Worm (Caenorhabditis elegans): ENCODE measurements around the gene F38E11.9.

Gene F38E11.9

DNA sequence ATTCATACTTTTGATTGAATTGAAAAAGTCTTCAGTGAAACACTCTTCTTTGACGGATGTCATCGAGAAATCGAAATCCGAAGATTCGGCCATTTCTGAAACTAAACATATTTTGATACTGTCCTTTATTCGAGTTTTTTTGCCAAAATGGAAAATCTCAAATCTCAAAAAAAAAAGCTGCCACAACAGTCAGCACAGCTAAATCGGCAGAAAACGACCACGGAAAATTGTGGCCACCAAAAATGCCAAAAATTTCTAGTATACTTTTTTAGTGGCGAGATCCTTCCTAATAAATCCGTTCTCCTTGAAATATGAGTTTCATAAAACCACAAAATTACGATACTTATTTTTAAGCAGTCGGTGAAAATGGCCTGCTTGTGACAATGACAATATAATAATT lies at the start of gene F38E11.9:
Gene F38E11.9 (minus strand): TSS at position 101 of the 400 bp plus-strand sequence.
- TF ChIP-seq ets-7 (tag; optimal IDR thresholded peaks at IDR 0.05), result no peak
- no peak for TF ChIP-seq scrt-1 (GFP tag; IDR thresholded peaks at IDR 0.05)
- TF ChIP-seq tbx-37 (GFP tag; conservative IDR thresholded peaks at IDR 0.05), result no peak
- TF ChIP-seq hmg-4 (GFP tag; optimal IDR thresholded peaks at IDR 0.05), result no peak
- TF ChIP-seq tbx-11 (GFP tag; IDR thresholded peaks at IDR 0.05), result no peak
- TF ChIP-seq B0310.2 (tag; optimal IDR thresholded peaks at IDR 0.05), result no peak
- TF ChIP-seq flt-1 (GFP tag; IDR thresholded peaks at IDR 0.05), result no peak
- TF ChIP-seq tra-4 (tag; optimal IDR thresholded peaks at IDR 0.05), result no peak
- TF ChIP-seq ceh-13 (GFP tag; optimal IDR thresholded peaks at IDR 0.05), result no peak
- no peak for TF ChIP-seq hnd-1 (tag; optimal IDR thresholded peaks at IDR 0.05)
- TF ChIP-seq hmbx-1 (tag; optimal IDR thresholded peaks at IDR 0.05), result no peak
- TF ChIP-seq F13C5.2 (tag; optimal IDR thresholded peaks at IDR 0.05), result no peak
- TF ChIP-seq ama-1 (optimal IDR thresholded peaks at IDR 0.05), result no peak
- no peak for TF ChIP-seq ceh-36 (tag; optimal IDR thresholded peaks at IDR 0.05)
- no peak for TF ChIP-seq pes-1 (GFP tag; IDR thresholded peaks at IDR 0.05)
- no peak for TF ChIP-seq aly-1 (tag; optimal IDR thresholded peaks at IDR 0.05)

DNA sequence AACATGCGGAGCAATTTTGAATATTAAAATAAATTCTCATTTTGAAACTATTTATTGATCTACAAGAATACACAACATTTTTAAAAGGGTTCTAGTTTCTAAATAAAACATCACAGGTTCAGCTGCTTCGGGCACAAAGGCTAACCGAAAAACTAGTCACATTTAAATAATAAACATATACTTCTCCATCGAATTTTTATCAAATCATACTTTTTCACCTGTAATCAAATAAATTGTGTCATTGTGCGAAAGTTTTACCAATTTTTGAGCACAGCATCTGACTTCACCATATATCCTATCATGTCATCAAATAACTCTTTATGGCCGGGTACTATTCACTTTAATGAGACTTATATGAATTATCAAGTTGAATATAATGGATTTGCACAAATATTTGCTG lies 46.5 kb upstream of the F38E11.9 start, which contains the start of gene sru-6:
Gene sru-6 (plus strand): TSS at position 301 of the 400 bp plus-strand sequence.
- TF ChIP-seq hnd-1 (tag; optimal IDR thresholded peaks at IDR 0.05) (no peak), ceh-13 (GFP tag; optimal IDR thresholded peaks at IDR 0.05) (no peak), flt-1 (GFP tag; IDR thresholded peaks at IDR 0.05) (no peak), tra-4 (tag; optimal IDR thresholded peaks at IDR 0.05) (no peak), tbx-11 (GFP tag; IDR thresholded peaks at IDR 0.05) (no peak), B0310.2 (tag; optimal IDR thresholded peaks at IDR 0.05) (no peak), ama-1 (optimal IDR thresholded peaks at IDR 0.05) (no peak), aly-1 (tag; optimal IDR thresholded peaks at IDR 0.05) (no peak), hmg-4 (GFP tag; optimal IDR thresholded peaks at IDR 0.05) (no peak), F13C5.2 (tag; optimal IDR thresholded peaks at IDR 0.05) (no peak), ets-7 (tag; optimal IDR thresholded peaks at IDR 0.05) (no peak), sea-1 (GFP tag; conservative IDR thresholded peaks at IDR 0.05) (no peak), tbx-37 (GFP tag; conservative IDR thresholded peaks at IDR 0.05) (no peak)

DNA sequence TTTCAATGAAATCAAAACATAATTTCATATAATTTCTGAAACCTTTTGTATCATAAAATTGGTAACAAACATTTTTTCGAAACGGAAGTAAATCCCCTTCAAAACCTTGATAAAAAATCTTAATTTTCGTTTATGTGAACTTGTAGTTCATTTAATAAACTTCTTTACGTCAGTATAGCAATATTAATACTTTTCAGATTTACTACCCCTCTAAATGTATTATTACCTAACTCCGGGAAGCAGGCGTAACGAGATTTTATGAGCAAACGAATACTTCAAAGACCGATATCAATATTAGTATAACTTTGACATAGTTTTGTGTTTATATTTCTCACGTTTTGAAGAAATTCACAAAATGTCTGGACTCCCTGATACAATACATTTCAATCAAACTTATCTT lies 44.5 kb upstream of the F38E11.9 start, which contains the start of gene sru-1:
Gene sru-1 (plus strand): TSS at position 301 of the 400 bp plus-strand sequence.
- TF ChIP-seq hmbx-1 (tag; optimal IDR thresholded peaks at IDR 0.05) (no peak), ceh-36 (tag; optimal IDR thresholded peaks at IDR 0.05) (no peak), tbx-11 (GFP tag; IDR thresholded peaks at IDR 0.05) (no peak), tbx-37 (GFP tag; conservative IDR thresholded peaks at IDR 0.05) (no peak), sea-1 (GFP tag; conservative IDR thresholded peaks at IDR 0.05) (no peak), B0310.2 (tag; optimal IDR thresholded peaks at IDR 0.05) (no peak), pes-1 (GFP tag; IDR thresholded peaks at IDR 0.05) (no peak)

DNA sequence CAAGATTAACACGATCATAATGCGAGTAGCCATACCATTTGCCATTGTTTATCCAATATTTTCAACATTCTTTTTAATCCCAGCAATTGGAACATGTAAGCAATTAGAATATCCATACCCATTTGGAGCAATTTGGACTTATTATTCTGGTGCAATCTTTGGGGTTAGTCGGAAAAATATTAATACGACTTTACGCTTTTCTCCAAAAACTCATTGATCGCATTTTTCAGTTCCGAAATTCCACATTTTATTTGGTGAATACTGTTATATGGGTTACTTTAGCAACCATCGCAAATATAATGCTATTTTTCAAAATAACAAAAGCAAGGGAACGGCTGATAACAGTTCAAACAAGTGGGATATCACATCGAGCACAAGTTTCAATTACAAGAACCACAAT lies 42.9 kb upstream of the F38E11.9 start:
- TF ChIP-seq tbx-37 (GFP tag; conservative IDR thresholded peaks at IDR 0.05), result no peak
- no peak for TF ChIP-seq scrt-1 (GFP tag; IDR thresholded peaks at IDR 0.05)
- TF ChIP-seq tbx-11 (GFP tag; IDR thresholded peaks at IDR 0.05), result no peak
- TF ChIP-seq hmbx-1 (tag; optimal IDR thresholded peaks at IDR 0.05), result no peak
- no peak for TF ChIP-seq ama-1 (optimal IDR thresholded peaks at IDR 0.05)
- TF ChIP-seq B0310.2 (tag; optimal IDR thresholded peaks at IDR 0.05), result no peak
- no peak for TF ChIP-seq sea-1 (GFP tag; conservative IDR thresholded peaks at IDR 0.05)
- TF ChIP-seq ceh-13 (GFP tag; optimal IDR thresholded peaks at IDR 0.05), result no peak
- TF ChIP-seq pes-1 (GFP tag; IDR thresholded peaks at IDR 0.05), result no peak
- no peak for TF ChIP-seq F13C5.2 (tag; optimal IDR thresholded peaks at IDR 0.05)

DNA sequence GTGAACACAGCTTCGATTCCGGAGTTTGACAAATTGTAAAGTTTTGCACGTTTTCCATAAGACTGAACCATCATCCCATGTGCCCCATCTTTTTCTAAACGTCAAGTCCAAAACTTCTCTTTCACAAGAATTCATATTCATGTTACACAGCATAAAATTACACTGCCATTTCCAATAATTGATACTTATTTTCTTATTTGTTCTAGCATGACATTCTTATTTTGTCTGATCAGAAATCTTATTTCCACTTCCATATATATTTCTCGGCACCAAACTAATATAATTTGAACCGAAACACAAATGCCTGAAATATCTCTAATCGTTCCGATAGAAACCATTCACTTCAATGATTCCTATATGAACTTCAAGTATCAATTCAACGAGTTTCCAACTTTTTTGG lies 42.1 kb upstream of the F38E11.9 start, which contains the start of gene sru-2:
Gene sru-2 (plus strand): TSS at position 301 of the 400 bp plus-strand sequence.
- TF ChIP-seq tbx-11 (GFP tag; IDR thresholded peaks at IDR 0.05), result no peak
- no peak for TF ChIP-seq hmbx-1 (tag; optimal IDR thresholded peaks at IDR 0.05)
- TF ChIP-seq tra-4 (tag; optimal IDR thresholded peaks at IDR 0.05), result no peak
- no peak for TF ChIP-seq ceh-36 (tag; optimal IDR thresholded peaks at IDR 0.05)
- TF ChIP-seq B0310.2 (tag; optimal IDR thresholded peaks at IDR 0.05), result no peak
- TF ChIP-seq ama-1 (optimal IDR thresholded peaks at IDR 0.05), result no peak
- TF ChIP-seq ceh-13 (GFP tag; optimal IDR thresholded peaks at IDR 0.05), result no peak
- no peak for TF ChIP-seq flt-1 (GFP tag; IDR thresholded peaks at IDR 0.05)
- no peak for TF ChIP-seq hmg-4 (GFP tag; optimal IDR thresholded peaks at IDR 0.05)
- TF ChIP-seq F13C5.2 (tag; optimal IDR thresholded peaks at IDR 0.05), result no peak
- TF ChIP-seq sea-1 (GFP tag; conservative IDR thresholded peaks at IDR 0.05), result no peak
- TF ChIP-seq pes-1 (GFP tag; IDR thresholded peaks at IDR 0.05), result no peak
- TF ChIP-seq aly-1 (tag; optimal IDR thresholded peaks at IDR 0.05), result no peak
- TF ChIP-seq scrt-1 (GFP tag; IDR thresholded peaks at IDR 0.05), result no peak

DNA sequence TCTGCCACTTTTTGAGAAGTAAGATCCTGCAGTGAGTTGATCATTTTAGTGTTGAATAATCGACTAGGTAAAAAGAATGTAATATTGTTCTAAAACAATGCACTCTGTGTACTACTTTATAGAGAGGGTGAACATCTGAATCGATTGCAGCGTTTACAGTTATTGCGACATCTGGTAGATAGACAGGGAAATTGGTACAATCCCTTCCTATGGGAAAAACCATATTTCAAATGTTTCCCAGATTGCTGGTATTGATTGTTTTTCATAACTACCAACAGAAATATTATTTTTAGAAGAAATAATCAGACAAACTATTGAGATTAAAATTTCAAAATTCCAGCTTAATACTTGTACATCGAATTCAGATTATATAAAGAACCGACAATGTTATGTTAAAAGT lies 41.2 kb upstream of the F38E11.9 start, which contains the start of gene gadr-2:
Gene gadr-2 (minus strand): TSS at position 101 of the 400 bp plus-strand sequence.
- TF ChIP-seq flt-1 (GFP tag; IDR thresholded peaks at IDR 0.05), result no peak
- TF ChIP-seq pes-1 (GFP tag; IDR thresholded peaks at IDR 0.05), result no peak
- TF ChIP-seq ceh-13 (GFP tag; optimal IDR thresholded peaks at IDR 0.05), result no peak
- no peak for TF ChIP-seq sea-1 (GFP tag; conservative IDR thresholded peaks at IDR 0.05)
- no peak for TF ChIP-seq hmbx-1 (tag; optimal IDR thresholded peaks at IDR 0.05)
- no peak for TF ChIP-seq hmg-4 (GFP tag; optimal IDR thresholded peaks at IDR 0.05)
- no peak for TF ChIP-seq ama-1 (optimal IDR thresholded peaks at IDR 0.05)
- TF ChIP-seq tbx-37 (GFP tag; conservative IDR thresholded peaks at IDR 0.05), result no peak
- TF ChIP-seq B0310.2 (tag; optimal IDR thresholded peaks at IDR 0.05), result no peak
- no peak for TF ChIP-seq aly-1 (tag; optimal IDR thresholded peaks at IDR 0.05)
- no peak for TF ChIP-seq tra-4 (tag; optimal IDR thresholded peaks at IDR 0.05)
- no peak for TF ChIP-seq tbx-11 (GFP tag; IDR thresholded peaks at IDR 0.05)
- TF ChIP-seq ceh-36 (tag; optimal IDR thresholded peaks at IDR 0.05), result no peak
- no peak for TF ChIP-seq ets-7 (tag; optimal IDR thresholded peaks at IDR 0.05)
- TF ChIP-seq F13C5.2 (tag; optimal IDR thresholded peaks at IDR 0.05), result no peak
- TF ChIP-seq hnd-1 (tag; optimal IDR thresholded peaks at IDR 0.05), result no peak
- no peak for TF ChIP-seq scrt-1 (GFP tag; IDR thresholded peaks at IDR 0.05)

DNA sequence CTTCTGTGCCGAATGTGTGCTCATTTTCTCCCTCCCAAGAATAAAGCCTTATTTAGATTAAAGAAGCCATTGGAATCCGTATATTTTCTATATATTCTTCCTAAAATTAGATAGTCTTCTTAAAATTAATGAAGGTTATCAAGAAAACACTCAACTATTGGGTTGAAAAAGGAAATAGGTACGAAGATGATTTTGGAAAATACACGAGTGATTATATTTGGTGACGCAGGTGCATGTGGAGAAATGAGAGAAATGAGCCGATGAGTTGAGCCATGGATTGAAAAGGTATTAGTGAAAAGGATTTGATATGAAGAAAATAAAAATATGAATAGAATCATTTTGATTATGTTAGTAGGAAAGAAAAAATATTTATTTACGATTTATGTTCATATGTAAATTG lies 37.1 kb upstream of the F38E11.9 start, which contains the start of gene cng-3:
Gene cng-3 (minus strand): TSS at position 102 of the 400 bp plus-strand sequence.
- TF ChIP-seq tbx-11 (GFP tag; IDR thresholded peaks at IDR 0.05) (no peak), ama-1 (optimal IDR thresholded peaks at IDR 0.05) (no peak), F13C5.2 (tag; optimal IDR thresholded peaks at IDR 0.05) (no peak)
